Worm (Caenorhabditis elegans) whole organism, early embryonic: Measurements from ENCODE around the gene hda-5.

Source experiments
- B0310.2 ChIP-seq: sonication (generic microtip); optimal IDR thresholded peaks from 2 replicates; lab custom pipeline; 2016; ENCODE audit warnings: mild to moderate bottlenecking, missing genetic modification characterization, missing compliant biosample characterization
- F13C5.2 ChIP-seq: sonication (generic microtip); optimal IDR thresholded peaks from 2 replicates; lab custom pipeline; 2017; ENCODE audit warnings: mild to moderate bottlenecking, missing genetic modification characterization, inconsistent platforms, missing compliant biosample characterization
- aly-1 ChIP-seq: sonication (generic microtip); optimal IDR thresholded peaks from 2 replicates; lab custom pipeline; 2016; ENCODE audit warnings: missing genetic modification characterization, missing compliant biosample characterization
- ama-1 ChIP-seq: fragments of 150-350 bp; optimal IDR thresholded peaks from 2 replicates; lab custom pipeline; 2014
- ceh-13 ChIP-seq: fragments of 200-800 bp; sonication (Bioruptor generic); optimal IDR thresholded peaks from 2 replicates; lab custom pipeline; 2018; ENCODE audit warnings: mild to moderate bottlenecking, missing genetic modification characterization, missing compliant biosample characterization
- ceh-36 ChIP-seq: sonication (generic microtip); optimal IDR thresholded peaks from 2 replicates; lab custom pipeline; 2016; ENCODE audit warnings: missing genetic modification characterization, inconsistent platforms, missing compliant biosample characterization
- ets-7 ChIP-seq: sonication (generic microtip); optimal IDR thresholded peaks from 2 replicates; lab custom pipeline; 2016; ENCODE audit warnings: missing genotype, missing genetic modification characterization, missing compliant biosample characterization
- flt-1 ChIP-seq: fragments of 200-800 bp; sonication (Bioruptor generic); IDR thresholded peaks from 2 replicates; pipeline ENCODE4 v1.3.6; 2022; ENCODE audit warnings: missing genetic modification characterization, missing compliant biosample characterization
- hmbx-1 ChIP-seq: sonication (generic microtip); optimal IDR thresholded peaks from 2 replicates; lab custom pipeline; 2016; ENCODE audit warnings: mild to moderate bottlenecking, missing genetic modification characterization, missing compliant biosample characterization
- hmg-4 ChIP-seq: fragments of 200-800 bp; sonication (Bioruptor generic); optimal IDR thresholded peaks from 2 replicates; lab custom pipeline; 2018; ENCODE audit warnings: mild to moderate bottlenecking, missing genetic modification characterization, missing compliant biosample characterization
- hnd-1 ChIP-seq: sonication (generic microtip); optimal IDR thresholded peaks from 2 replicates; lab custom pipeline; 2016; ENCODE audit warnings: missing genetic modification characterization, missing compliant biosample characterization
- pes-1 ChIP-seq: fragments of 200-800 bp; sonication (Bioruptor generic); IDR thresholded peaks from 2 replicates; pipeline ENCODE4 v1.3.6; 2022; ENCODE audit warnings: missing genetic modification reagents, missing genetic modification characterization, missing compliant biosample characterization
- scrt-1 ChIP-seq: fragments of 200-800 bp; sonication (Bioruptor generic); IDR thresholded peaks from 2 replicates; pipeline ENCODE4 v1.3.6; 2022; ENCODE audit warnings: missing genetic modification characterization, missing compliant biosample characterization
- sea-1 ChIP-seq: fragments of 200-800 bp; sonication (Bioruptor generic); conservative IDR thresholded peaks from 2 replicates; pipeline ENCODE4 v1.3.6; 2022; ENCODE audit warnings: missing genetic modification characterization, missing compliant biosample characterization
- tbx-11 ChIP-seq: fragments of 200-800 bp; sonication (Bioruptor generic); IDR thresholded peaks from 2 replicates; pipeline ENCODE4 v1.3.6; 2022; ENCODE audit warnings: missing genetic modification characterization, missing compliant biosample characterization
- tbx-37 ChIP-seq: fragments of 200-800 bp; sonication (Bioruptor generic); conservative IDR thresholded peaks from 2 replicates; pipeline ENCODE4 v1.3.6; 2022; ENCODE audit warnings: missing genetic modification reagents, missing genetic modification characterization, missing compliant biosample characterization
- tra-4 ChIP-seq: sonication (generic microtip); optimal IDR thresholded peaks from 2 replicates; lab custom pipeline; 2017; ENCODE audit warnings: missing genetic modification characterization, missing compliant biosample characterization

hda-5 gene

DNA sequence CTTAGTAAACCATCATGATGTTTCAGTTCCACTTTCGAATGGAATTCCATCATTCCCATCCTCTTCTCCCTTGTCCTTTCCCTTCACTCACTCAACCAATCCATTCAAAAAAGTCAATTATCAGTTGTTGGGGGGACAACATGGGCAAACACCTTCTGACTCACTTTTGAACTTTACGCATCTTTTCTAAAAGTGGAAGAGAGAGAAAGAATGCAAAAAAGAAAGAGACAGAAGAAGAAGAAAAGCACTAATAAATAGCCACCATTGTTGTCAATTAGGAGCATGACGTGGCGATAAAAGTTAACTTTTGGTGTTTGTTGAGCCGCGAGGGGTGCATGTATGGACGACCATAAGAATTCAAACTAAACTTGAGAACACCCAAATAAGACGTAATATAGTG, 10.8 kb upstream of the hda-5 start:
- TF ChIP-seq hnd-1 (tag; lab: Kevin White, UChicago) (no peak), tra-4 (no peak), flt-1 (no peak), tbx-11 (GFP tag; lab: Robert Waterston, UW) (no peak), hmbx-1 (no peak), hmg-4 (GFP tag; lab: Kevin White, UChicago) (no peak), ama-1 (no peak), aly-1 (tag; lab: Kevin White, UChicago) (no peak), ceh-13 (GFP tag; lab: Kevin White, UChicago) (no peak), tbx-37 (GFP tag; lab: Robert Waterston, UW) (no peak), sea-1 (no peak)

DNA sequence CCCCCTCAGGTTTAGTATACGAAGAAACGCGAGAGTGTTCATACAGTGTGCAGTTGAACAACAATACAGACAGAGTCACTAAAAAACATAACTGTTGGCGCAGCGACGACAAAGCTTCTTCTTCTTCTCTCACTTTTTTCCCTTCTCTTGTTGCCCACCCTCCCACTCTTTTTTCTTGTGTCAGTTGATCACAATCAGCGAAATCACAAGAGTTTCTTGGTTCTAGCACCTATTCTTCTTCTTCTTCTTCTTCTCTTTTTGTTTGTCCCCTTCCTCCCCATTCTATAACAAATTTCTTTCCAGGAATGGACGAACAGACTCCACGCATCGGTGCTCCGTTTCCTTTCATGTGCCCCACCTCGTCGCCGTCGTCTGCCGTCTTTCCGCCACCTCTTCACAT, 8.4 kb upstream of the hda-5 start, which contains the start of gene F43G6.4:
F43G6.4 (plus strand) TSS at position 301 of the 400 bp plus-strand sequence.
- no peak for TF ChIP-seq aly-1 (tag; lab: Kevin White, UChicago)
- no peak for TF ChIP-seq tra-4
- TF ChIP-seq ets-7 (tag; lab: Kevin White, UChicago) = no peak
- TF ChIP-seq ama-1 = no peak
- TF ChIP-seq flt-1 = no peak
- no peak for TF ChIP-seq scrt-1 (GFP tag; lab: Robert Waterston, UW)
- no peak for TF ChIP-seq F13C5.2 (tag; lab: Kevin White, UChicago)
- no peak for TF ChIP-seq sea-1
- no peak for TF ChIP-seq ceh-13 (GFP tag; lab: Kevin White, UChicago)
- no peak for TF ChIP-seq hmg-4 (GFP tag; lab: Kevin White, UChicago)
- TF ChIP-seq tbx-11 (GFP tag; lab: Robert Waterston, UW) = no peak
- no peak for TF ChIP-seq hmbx-1
- TF ChIP-seq hnd-1 (tag; lab: Kevin White, UChicago) = no peak
- no peak for TF ChIP-seq pes-1
- no peak for TF ChIP-seq tbx-37 (GFP tag; lab: Robert Waterston, UW)
- TF ChIP-seq B0310.2 (tag; lab: Kevin White, UChicago) = no peak
- TF ChIP-seq ceh-36 = no peak

DNA sequence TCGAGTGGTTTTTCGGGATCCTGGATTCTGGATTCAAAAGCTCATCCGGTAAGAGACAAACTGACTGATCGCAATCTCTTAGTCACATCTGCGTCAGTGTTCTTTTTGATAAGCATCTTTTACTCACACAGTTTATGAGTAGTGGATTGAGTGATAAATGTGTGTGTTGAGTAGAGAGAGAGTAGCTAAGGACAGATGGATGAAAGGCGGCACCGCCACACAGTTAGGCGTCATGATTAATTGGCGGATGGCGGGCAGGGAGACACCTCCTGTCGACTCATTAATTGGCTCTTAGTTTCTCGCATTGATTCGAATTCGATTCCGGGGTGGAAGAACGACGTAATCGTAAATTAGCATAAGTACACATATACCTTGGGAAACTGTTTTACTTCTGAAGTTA, 4.4 kb upstream of the hda-5 start:
- TF ChIP-seq hmg-4 (GFP tag; lab: Kevin White, UChicago) (no peak), hmbx-1 (no peak), hnd-1 (tag; lab: Kevin White, UChicago) (no peak), pes-1 (no peak), sea-1 (no peak), scrt-1 (GFP tag; lab: Robert Waterston, UW) (no peak), tbx-37 (GFP tag; lab: Robert Waterston, UW) (no peak), ama-1 (no peak), ets-7 (tag; lab: Kevin White, UChicago) (no peak), flt-1 (no peak), B0310.2 (tag; lab: Kevin White, UChicago) (no peak), tra-4 (no peak), aly-1 (tag; lab: Kevin White, UChicago) (no peak), ceh-13 (GFP tag; lab: Kevin White, UChicago) (no peak)

DNA sequence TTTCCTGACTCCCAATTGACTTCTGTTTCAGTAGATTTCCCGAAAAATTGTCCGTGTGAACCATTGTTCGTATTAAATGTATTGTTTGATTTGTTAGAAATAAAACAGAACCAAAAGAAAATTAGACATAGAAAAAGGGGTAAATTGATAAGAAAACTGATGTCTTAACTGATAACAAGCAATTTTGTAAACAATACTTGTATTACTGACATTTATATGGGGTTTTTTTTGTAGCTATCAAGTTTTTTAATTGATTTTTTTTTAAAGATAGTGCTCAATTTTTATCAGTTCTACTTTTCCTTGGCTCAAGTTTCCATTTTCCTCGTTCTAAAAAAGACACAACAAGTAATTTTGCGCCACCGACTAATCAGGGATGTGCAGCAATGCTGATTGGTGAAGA, 1.6 kb upstream of the hda-5 start:
- TF ChIP-seq aly-1 (tag; lab: Kevin White, UChicago) (no peak), tra-4 (no peak), hnd-1 (tag; lab: Kevin White, UChicago) (no peak), sea-1 (no peak), tbx-37 (GFP tag; lab: Robert Waterston, UW) (no peak), hmbx-1 (no peak), B0310.2 (tag; lab: Kevin White, UChicago) (no peak), F13C5.2 (tag; lab: Kevin White, UChicago) (no peak), pes-1 (no peak), ceh-13 (GFP tag; lab: Kevin White, UChicago) (no peak), tbx-11 (GFP tag; lab: Robert Waterston, UW) (no peak)

DNA sequence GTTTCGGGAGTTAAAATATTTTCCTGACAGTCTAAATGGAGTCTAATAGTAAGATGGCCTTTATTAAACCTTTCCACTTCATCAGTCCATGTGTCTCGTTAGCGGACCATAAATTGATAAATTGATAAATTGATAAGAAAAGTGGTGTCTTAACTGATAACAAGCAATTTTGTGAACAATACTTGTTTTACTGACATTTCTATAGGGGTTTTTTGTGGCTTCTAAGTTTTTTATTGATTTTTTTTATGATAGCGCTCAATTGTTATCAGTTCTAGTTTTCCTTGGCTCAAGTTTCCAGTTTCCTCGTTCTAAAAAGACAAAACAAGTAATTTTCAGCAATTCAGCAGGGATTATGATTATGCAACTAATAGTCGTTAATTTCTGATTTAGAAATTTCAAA, 3.6 kb downstream of the hda-5 start, which contains the start of gene F43G6.17:
F43G6.17 (plus strand) TSS at position 301 of the 400 bp plus-strand sequence.
- no peak for TF ChIP-seq F13C5.2 (tag; lab: Kevin White, UChicago)
- no peak for TF ChIP-seq tbx-37 (GFP tag; lab: Robert Waterston, UW)
- TF ChIP-seq flt-1 = no peak
- TF ChIP-seq B0310.2 (tag; lab: Kevin White, UChicago) = no peak
- no peak for TF ChIP-seq ama-1
- no peak for TF ChIP-seq hnd-1 (tag; lab: Kevin White, UChicago)
- TF ChIP-seq pes-1 = no peak
- no peak for TF ChIP-seq tra-4
- TF ChIP-seq tbx-11 (GFP tag; lab: Robert Waterston, UW) = no peak
- no peak for TF ChIP-seq hmg-4 (GFP tag; lab: Kevin White, UChicago)
- TF ChIP-seq hmbx-1 = no peak
- TF ChIP-seq ets-7 (tag; lab: Kevin White, UChicago) = no peak
- TF ChIP-seq sea-1 = no peak
- no peak for TF ChIP-seq ceh-36

DNA sequence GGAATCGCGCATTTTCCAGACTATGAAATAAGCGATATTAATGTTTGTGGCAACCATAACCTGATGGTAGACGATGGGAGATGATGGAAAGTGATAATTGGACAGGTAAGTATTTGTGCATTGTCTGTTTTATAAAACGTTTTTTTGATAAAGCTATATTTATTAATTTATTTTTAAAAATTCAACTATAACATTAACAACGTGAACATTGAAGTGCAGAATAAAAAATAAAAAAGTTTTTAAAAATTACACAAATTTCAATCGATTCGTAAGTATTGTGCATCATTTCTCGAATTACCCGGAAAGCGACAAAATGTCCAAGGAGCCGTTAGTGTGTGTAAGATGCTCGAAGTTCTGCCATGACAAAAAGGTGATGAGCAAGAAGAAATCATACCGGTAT, 7.4 kb downstream of the hda-5 start, which contains the start of gene jmjd-1.1:
jmjd-1.1 (plus strand) TSS at position 301 of the 400 bp plus-strand sequence.
- TF ChIP-seq flt-1 = no peak
- no peak for TF ChIP-seq aly-1 (tag; lab: Kevin White, UChicago)
- no peak for TF ChIP-seq ets-7 (tag; lab: Kevin White, UChicago)
- TF ChIP-seq tbx-37 (GFP tag; lab: Robert Waterston, UW) = no peak
- TF ChIP-seq F13C5.2 (tag; lab: Kevin White, UChicago) = no peak
- TF ChIP-seq hmg-4 (GFP tag; lab: Kevin White, UChicago) = no peak
- no peak for TF ChIP-seq ama-1

DNA sequence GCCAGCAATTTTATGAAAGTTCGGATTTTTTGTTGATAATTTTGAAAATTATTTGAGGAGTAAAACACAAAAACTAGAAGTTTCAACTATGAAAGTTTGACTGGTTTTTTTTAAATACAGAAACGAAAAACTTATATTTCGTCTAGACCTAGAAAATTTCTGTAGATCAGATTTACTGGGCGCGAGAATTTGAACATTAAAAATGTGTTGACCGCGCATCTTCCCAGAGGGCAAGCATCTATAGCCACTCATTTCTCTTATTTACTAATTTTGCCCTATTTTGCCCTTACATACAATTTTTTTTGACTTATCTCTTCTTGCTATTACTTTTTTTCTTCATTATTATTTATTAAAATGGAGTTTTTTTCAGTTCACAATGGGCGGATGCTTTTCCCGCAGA, 10.1 kb downstream of the hda-5 start, which contains the start of gene F43G6.10:
F43G6.10 (plus strand) TSS at position 371 of the 400 bp plus-strand sequence.
- no peak for TF ChIP-seq hmbx-1
- TF ChIP-seq B0310.2 (tag; lab: Kevin White, UChicago) = no peak
- TF ChIP-seq flt-1 = no peak
- no peak for TF ChIP-seq aly-1 (tag; lab: Kevin White, UChicago)
- TF ChIP-seq ceh-13 (GFP tag; lab: Kevin White, UChicago) = no peak
- no peak for TF ChIP-seq ets-7 (tag; lab: Kevin White, UChicago)
- TF ChIP-seq hnd-1 (tag; lab: Kevin White, UChicago) = no peak
- no peak for TF ChIP-seq tbx-11 (GFP tag; lab: Robert Waterston, UW)
- no peak for TF ChIP-seq ceh-36
